Fruit fly (Drosophila melanogaster): ENCODE results near the gene EMC1.

EMC1 gene

dm6 chr3R:7886167-7886858 is 20.9 kb downstream of the EMC1 start, which contains the start of gene CG17816 (continued):
- TF ChIP-seq Nf-YB (GFP tag; optimal IDR thresholded peaks at IDR 0.05) (peak; percentile 29), Dek (tag; optimal IDR thresholded peaks at IDR 0.05) (no peak)

dm6 chr3R:7884433-7884832 is 22.7 kb downstream of the EMC1 start:
- TF ChIP-seq CG13894 (tag; optimal IDR thresholded peaks at IDR 0.05) (peak; percentile 21), row (GFP tag; IDR thresholded peaks at IDR 0.05) (peak; percentile 23; the same call in 1 of the 3 replicates), ind (GFP tag; optimal IDR thresholded peaks at IDR 0.05) (no peak), hbn (GFP tag; IDR thresholded peaks at IDR 0.05; ENCODE audit: partially characterized antibody) (no peak), crp (GFP tag; optimal IDR thresholded peaks at IDR 0.05) (peak in 1 of 2 experiments; percentile 14), dan (GFP tag; IDR thresholded peaks at IDR 0.05) (no peak), CG15514 (GFP tag; optimal IDR thresholded peaks at IDR 0.05) (peak; percentile 56), sens (GFP tag) (peak; percentile 52), Deaf1 (tag; optimal IDR thresholded peaks at IDR 0.05) (peak; percentile 23)

All from whole organism, embryonic.